Worm (Caenorhabditis elegans) whole organism, L2 larva: Measurements from ENCODE around the gene srt-23.

Experiments used
- ama-1 ChIP-seq: fragments of 150-350 bp; optimal IDR thresholded peaks from 2 replicates; lab custom pipeline; 2018; ENCODE audit warnings: inconsistent platforms
- ceh-16 ChIP-seq: fragments of 150-350 bp; optimal IDR thresholded peaks from 2 replicates; lab custom pipeline; 2014; ENCODE audit warnings: missing biosample characterization, missing genetic modification characterization
- elt-3 ChIP-seq: sonication (generic microtip); optimal IDR thresholded peaks from 2 replicates; lab custom pipeline; 2017; ENCODE audit warnings: missing biosample characterization, missing genetic modification characterization
- fos-1 ChIP-seq: fragments of 150-350 bp; optimal IDR thresholded peaks from 2 replicates; lab custom pipeline; 2014; ENCODE audit warnings: missing biosample characterization, missing genetic modification characterization
- lin-11 ChIP-seq: fragments of 150-350 bp; sonication (generic microtip); optimal IDR thresholded peaks from 2 replicates; lab custom pipeline; 2014; ENCODE audit warnings: missing biosample characterization, missing genetic modification characterization, inconsistent platforms, mixed read lengths
- lin-13 ChIP-seq: fragments of 150-350 bp; optimal IDR thresholded peaks from 2 replicates; lab custom pipeline; 2014; ENCODE audit warnings: missing biosample characterization, missing genetic modification reagents, missing genetic modification characterization
- nhr-10 ChIP-seq: sonication (generic microtip); optimal IDR thresholded peaks from 2 replicates; lab custom pipeline; 2017; ENCODE audit warnings: missing biosample characterization, missing genetic modification characterization
- nhr-21 ChIP-seq: fragments of 150-350 bp; optimal IDR thresholded peaks from 2 replicates; lab custom pipeline; 2014; ENCODE audit warnings: missing biosample characterization, missing genetic modification characterization
- skn-1 ChIP-seq: sonication (generic microtip); optimal IDR thresholded peaks from 2 replicates; lab custom pipeline; 2017; ENCODE audit warnings: missing biosample characterization, missing genetic modification characterization
- sma-3 ChIP-seq: sonication (generic microtip); optimal IDR thresholded peaks from 2 replicates; lab custom pipeline; 2016; ENCODE audit warnings: missing genetic modification reagents, missing genetic modification characterization, missing compliant biosample characterization
- snpc-4 ChIP-seq: fragments of 150-350 bp; optimal IDR thresholded peaks from 2 replicates; lab custom pipeline; 2014; ENCODE audit warnings: missing biosample characterization, missing genetic modification characterization
- unc-39 ChIP-seq: fragments of 150-350 bp; optimal IDR thresholded peaks from 2 replicates; lab custom pipeline; 2014; ENCODE audit warnings: missing biosample characterization, missing genetic modification characterization
- ztf-4 ChIP-seq: fragments of 150-350 bp; optimal IDR thresholded peaks from 2 replicates; lab custom pipeline; 2014; ENCODE audit warnings: missing biosample characterization, missing genetic modification characterization

- TF ChIP-seq sma-3 (GFP tag; lab: Kevin White, UChicago) (no peak), lin-11 (tag; lab: Kevin White, UChicago) (no peak), elt-3 (tag; lab: Kevin White, UChicago) (no peak), lin-13 (GFP tag; lab: Kevin White, UChicago) (no peak), nhr-10 (tag; lab: Kevin White, UChicago) (no peak), unc-39 (tag; lab: Kevin White, UChicago) (no peak), ceh-16 (tag; lab: Kevin White, UChicago) (no peak), ztf-4 (tag; lab: Kevin White, UChicago) (no peak), snpc-4 (tag; lab: Kevin White, UChicago) (no peak), fos-1 (no peak), skn-1 (no peak), ama-1 (lab: Kevin White, UChicago) (no peak), nhr-21 (tag; lab: Kevin White, UChicago) (no peak)
Measured at ce11 chrIV:707635-708034, 48.9 kb upstream of the srt-23 start, which contains the start of gene cutl-26.
